Worm (Caenorhabditis elegans): ENCODE results near the gene F17C11.2.

- TF ChIP-seq aly-1 (tag; optimal IDR thresholded peaks at IDR 0.05) (no peak), ama-1 (optimal IDR thresholded peaks at IDR 0.05) (no peak), flt-1 (GFP tag; IDR thresholded peaks at IDR 0.05) (no peak), scrt-1 (GFP tag; IDR thresholded peaks at IDR 0.05) (no peak), tbx-11 (GFP tag; IDR thresholded peaks at IDR 0.05) (no peak), hmg-4 (GFP tag; optimal IDR thresholded peaks at IDR 0.05) (no peak), sea-1 (GFP tag; conservative IDR thresholded peaks at IDR 0.05) (no peak), B0310.2 (tag; optimal IDR thresholded peaks at IDR 0.05) (no peak), F13C5.2 (tag; optimal IDR thresholded peaks at IDR 0.05) (no peak), tra-4 (tag; optimal IDR thresholded peaks at IDR 0.05) (no peak), hnd-1 (tag; optimal IDR thresholded peaks at IDR 0.05) (no peak), hmbx-1 (tag; optimal IDR thresholded peaks at IDR 0.05) (no peak), pes-1 (GFP tag; IDR thresholded peaks at IDR 0.05) (no peak), tbx-37 (GFP tag; conservative IDR thresholded peaks at IDR 0.05) (no peak)
Observed at ce11 chrV:10941150-10941549, 6.9 kb upstream of the F17C11.2 start, which contains the start of gene F17C11.26.
